Worm (Caenorhabditis elegans) whole organism, young adult: ENCODE results near the gene F16H6.3.

Experiments used
- F37B4.10 ChIP-seq: fragments of 200-800 bp; sonication (Bioruptor generic); IDR thresholded peaks from 2 replicates; pipeline ENCODE4 v1.3.6; 2022; ENCODE audit warnings: missing genetic modification characterization, missing compliant biosample characterization
- ceh-40 ChIP-seq: fragments of 200-800 bp; sonication (Bioruptor generic); IDR thresholded peaks from 2 replicates; pipeline ENCODE4 v1.3.6; 2022; ENCODE audit warnings: missing genetic modification characterization, missing compliant biosample characterization
- die-1 ChIP-seq: sonication (generic microtip); optimal IDR thresholded peaks from 2 replicates; lab custom pipeline; 2016; ENCODE audit warnings: missing genotype, mild to moderate bottlenecking, missing genetic modification characterization, missing compliant biosample characterization
- hlh-12 ChIP-seq: sonication (generic microtip); optimal IDR thresholded peaks from 2 replicates; lab custom pipeline; 2016; ENCODE audit warnings: missing genetic modification characterization, missing compliant biosample characterization
- nfya-1 ChIP-seq: sonication (generic microtip); optimal IDR thresholded peaks from 2 replicates; lab custom pipeline; 2017; ENCODE audit warnings: antibody characterized with exemption, missing compliant biosample characterization, missing genetic modification characterization, borderline replicate concordance; ENCODE audit not compliant: insufficient read depth
- unc-62 ChIP-seq: fragments of 150-350 bp; optimal IDR thresholded peaks from 2 replicates; lab custom pipeline; 2014; ENCODE audit warnings: missing biosample characterization, missing genetic modification reagents, missing genetic modification characterization

DNA sequence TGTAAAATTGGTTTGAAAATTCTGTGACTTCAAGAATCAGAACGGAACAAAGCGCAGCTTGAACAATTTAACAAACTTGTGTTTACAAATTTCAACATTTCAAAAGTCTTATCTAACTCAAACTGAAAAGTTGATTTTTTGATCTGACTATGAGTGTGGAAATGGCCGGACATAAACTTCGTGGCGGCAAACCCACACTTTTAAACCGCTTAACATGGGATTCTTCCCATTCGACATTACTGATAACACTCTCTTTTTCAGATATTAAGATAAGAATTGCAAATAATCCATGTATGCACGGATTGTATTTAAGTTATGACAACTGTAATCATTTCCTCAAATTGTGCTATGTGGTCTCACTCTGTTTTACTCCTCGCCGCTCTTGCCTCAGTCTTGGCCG lies 4.0 kb upstream of the F16H6.3 start, which contains the start of gene clec-42:
- no peak for TF ChIP-seq nfya-1
- TF ChIP-seq F37B4.10 (GFP tag; lab: Robert Waterston, UW), result no peak
- no peak for TF ChIP-seq ceh-40 (GFP tag; lab: Robert Waterston, UW)
- no peak for TF ChIP-seq hlh-12 (tag; lab: Kevin White, UChicago)
- no peak for TF ChIP-seq die-1 (tag; lab: Kevin White, UChicago)
- no peak for TF ChIP-seq unc-62 (GFP tag; lab: Kevin White, UChicago)
